Fruit fly (Drosophila melanogaster) whole organism, adult: Measurements from ENCODE around the gene Lk.

Experiments
- CG11617 ChIP-seq: fragments of 200-800 bp; sonication (Bioruptor generic); optimal IDR thresholded peaks from 2 replicates; lab custom pipeline; 2017; ENCODE audit warnings: mild to moderate bottlenecking, missing biosample characterization, missing genetic modification reagents, missing genetic modification characterization
- CG12768 ChIP-seq: fragments of 200-800 bp; sonication (Bioruptor generic); optimal IDR thresholded peaks from 2 replicates; lab custom pipeline; 2017; ENCODE audit warnings: missing biosample characterization, missing genetic modification characterization, mild to moderate bottlenecking, moderate library complexity, missing genetic modification reagents
- CG14711 ChIP-seq: fragments of 200-800 bp; sonication (Bioruptor generic); optimal IDR thresholded peaks from 2 replicates; lab custom pipeline; 2018; ENCODE audit warnings: missing biosample characterization, mild to moderate bottlenecking, missing genetic modification characterization, moderate library complexity
- CG1620 ChIP-seq: fragments of 200-800 bp; sonication (Bioruptor generic); optimal IDR thresholded peaks from 2 replicates; lab custom pipeline; 2016; ENCODE audit warnings: missing biosample characterization, missing genetic modification characterization
- CG33017 ChIP-seq: fragments of 200-800 bp; sonication (Bioruptor generic); optimal IDR thresholded peaks from 2 replicates; lab custom pipeline; 2018; ENCODE audit warnings: missing biosample characterization, mild to moderate bottlenecking, missing genetic modification characterization, moderate library complexity
- CG5204 ChIP-seq: fragments of 200-800 bp; sonication (Bioruptor generic); optimal IDR thresholded peaks from 2 replicates; lab custom pipeline; 2016; ENCODE audit warnings: missing biosample characterization, missing genetic modification characterization
- CG7045 ChIP-seq: fragments of 200-800 bp; sonication (Bioruptor generic); optimal IDR thresholded peaks from 2 replicates; lab custom pipeline; 2017; ENCODE audit warnings: missing biosample characterization, mild to moderate bottlenecking, missing genetic modification characterization
- CG7101 ChIP-seq: fragments of 200-800 bp; sonication (Bioruptor generic); optimal IDR thresholded peaks from 2 replicates; lab custom pipeline; 2018; ENCODE audit warnings: missing biosample characterization, mild to moderate bottlenecking, missing genetic modification characterization, moderate library complexity
- Clk ChIP-seq: fragments of 200-800 bp; sonication (Bioruptor generic); optimal IDR thresholded peaks from 2 replicates; lab custom pipeline; 2017; ENCODE audit warnings: missing biosample characterization, missing genetic modification characterization
- Crg-1 ChIP-seq: fragments of 200-800 bp; sonication (Bioruptor generic); optimal IDR thresholded peaks from 2 replicates; lab custom pipeline; 2016; ENCODE audit warnings: missing biosample characterization, missing genetic modification characterization
- Hr96 ChIP-seq: fragments of 200-800 bp; sonication (Bioruptor generic); optimal IDR thresholded peaks from 2 replicates; lab custom pipeline; 2016; ENCODE audit warnings: missing biosample characterization, missing genetic modification characterization
- Mnt ChIP-seq: fragments of 200-800 bp; sonication (Bioruptor generic); optimal IDR thresholded peaks from 2 replicates; lab custom pipeline; 2016; ENCODE audit warnings: missing biosample characterization, mild to moderate bottlenecking, missing genetic modification characterization
- bab1 ChIP-seq: fragments of 200-800 bp; sonication (Bioruptor generic); optimal IDR thresholded peaks from 3 replicates; lab custom pipeline; 2019; ENCODE audit warnings: missing biosample characterization, mild to moderate bottlenecking, missing genetic modification characterization, moderate library complexity
- cic ChIP-seq: fragments of 200-800 bp; sonication (Bioruptor generic); optimal IDR thresholded peaks from 2 replicates; lab custom pipeline; 2017; ENCODE audit warnings: missing biosample characterization, mild to moderate bottlenecking, missing genetic modification characterization, moderate library complexity
- cnc ChIP-seq, 2 experiments: fragments of >200 bp; optimal IDR thresholded peaks; 2 replicates each; lab custom pipeline; 2017
- kay ChIP-seq: fragments of 200-800 bp; sonication (Bioruptor generic); peaks from one replicate; lab custom pipeline; 2016; ENCODE audit warnings: missing biosample characterization, missing genetic modification characterization, borderline replicate concordance
- ovo ChIP-seq: fragments of 200-800 bp; sonication (Bioruptor generic); optimal IDR thresholded peaks from 2 replicates; lab custom pipeline; 2016; ENCODE audit warnings: missing biosample characterization, missing genetic modification characterization
- pad ChIP-seq: fragments of 200-800 bp; sonication (Bioruptor generic); optimal IDR thresholded peaks from 3 replicates; lab custom pipeline; 2017; ENCODE audit warnings: missing biosample characterization, missing genetic modification characterization, mild to moderate bottlenecking, moderate library complexity, missing genetic modification reagents
- tj ChIP-seq: fragments of 200-800 bp; sonication (Bioruptor generic); optimal IDR thresholded peaks from 3 replicates; lab custom pipeline; 2017; ENCODE audit warnings: missing biosample characterization, mild to moderate bottlenecking, missing genetic modification characterization, moderate library complexity
- toe ChIP-seq: fragments of 200-800 bp; sonication (Bioruptor generic); optimal IDR thresholded peaks from 2 replicates; lab custom pipeline; 2016; ENCODE audit warnings: missing biosample characterization, missing genetic modification characterization

The Lk gene

DNA sequence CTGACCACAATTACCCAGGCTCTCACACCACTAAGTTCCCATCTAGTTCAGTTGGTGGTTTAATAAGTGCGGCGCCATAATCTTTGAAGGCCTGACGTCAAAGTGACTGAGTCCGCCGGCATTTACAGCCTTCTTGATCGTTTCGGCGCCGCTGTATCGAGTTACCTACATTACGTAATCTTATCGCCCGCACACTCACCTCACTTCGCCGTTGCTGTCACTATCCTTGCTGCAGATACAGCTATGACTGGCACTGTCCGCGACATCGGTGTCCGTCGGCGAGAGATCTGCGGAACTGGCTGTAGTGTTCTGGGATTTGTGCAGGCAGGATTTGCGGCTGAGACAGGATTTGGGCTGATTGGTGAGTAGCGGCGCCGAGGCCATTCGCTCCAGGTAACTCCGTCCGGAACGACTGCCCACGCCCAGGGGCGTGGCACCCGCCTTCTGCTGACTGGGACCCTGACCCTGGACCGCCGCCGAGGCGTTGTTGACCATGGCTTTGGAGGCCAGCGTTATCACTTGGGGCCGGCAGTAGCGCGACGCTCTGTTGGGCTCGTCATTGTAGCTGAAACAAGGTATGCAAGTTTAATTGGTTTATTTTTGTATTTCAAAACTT is 13.5 kb downstream of the Lk start:
- TF ChIP-seq CG14711 (tag; lab: Kevin White, UChicago) (no peak), cic (GFP tag; lab: Kevin White, UChicago) (peak; percentile 26)

- peak; percentile 26 for TF ChIP-seq CG5204 (GFP tag; lab: Kevin White, UChicago)
- no peak for TF ChIP-seq Hr96 (GFP tag; lab: Kevin White, UChicago)
- TF ChIP-seq CG12768 (GFP tag; lab: Kevin White, UChicago), result no peak
- TF ChIP-seq CG14711 (tag; lab: Kevin White, UChicago), result no peak
- TF ChIP-seq kay (GFP tag; lab: Kevin White, UChicago), result peak; percentile 75
- no peak for TF ChIP-seq cic (GFP tag; lab: Kevin White, UChicago)
- no peak for TF ChIP-seq ovo (GFP tag; lab: Kevin White, UChicago)
These were observed 15.3 kb downstream of the Lk start for dm6 chr3L:14544987-14545943.

dm6 chr3L:14543971-14544655 is 16.5 kb downstream of the Lk start:
- peak; percentile 44 for TF ChIP-seq ovo (GFP tag; lab: Kevin White, UChicago)
- peak; percentile 58 for TF ChIP-seq cic (GFP tag; lab: Kevin White, UChicago)
- TF ChIP-seq pad (GFP tag; lab: Kevin White, UChicago), result peak; percentile 34
- TF ChIP-seq tj (GFP tag; lab: Kevin White, UChicago), result peak; percentile 69
- peak; percentile 56 for TF ChIP-seq CG12768 (GFP tag; lab: Kevin White, UChicago)
- TF ChIP-seq Clk (GFP tag; lab: Kevin White, UChicago), result peak; percentile 41
- no peak for TF ChIP-seq CG5204 (GFP tag; lab: Kevin White, UChicago)
- no peak for TF ChIP-seq CG33017 (tag; lab: Kevin White, UChicago)
- TF ChIP-seq Mnt (GFP tag; lab: Kevin White, UChicago), result no peak
- TF ChIP-seq CG14711 (tag; lab: Kevin White, UChicago), result no peak
- peak; percentile 12 for TF ChIP-seq Hr96 (GFP tag; lab: Kevin White, UChicago)
- peak; percentile 25 for TF ChIP-seq CG11617 (GFP tag; lab: Kevin White, UChicago)
- TF ChIP-seq kay (GFP tag; lab: Kevin White, UChicago), result no peak
- no peak for TF ChIP-seq CG1620 (GFP tag; lab: Kevin White, UChicago)
- no peak for TF ChIP-seq toe (GFP tag; lab: Kevin White, UChicago)
- peak; percentile 40 for TF ChIP-seq CG7045 (GFP tag; lab: Kevin White, UChicago)
- TF ChIP-seq cnc (optimal IDR thresholded peaks at IDR 0.05; lab: Kevin White, UChicago), result no peak
- peak; percentile 69 for TF ChIP-seq CG7101 (tag; lab: Kevin White, UChicago)
- TF ChIP-seq bab1 (GFP tag; lab: Kevin White, UChicago), result no peak
- no peak for TF ChIP-seq Crg-1 (GFP tag; lab: Kevin White, UChicago)

dm6 chr3L:14537435-14537991 is 23.1 kb downstream of the Lk start, which contains the start of gene Mpcp2:
Mpcp2 (plus strand) TSS chr3L:14537651.
- TF ChIP-seq cic (GFP tag; lab: Kevin White, UChicago) (peak; percentile 62), CG7101 (tag; lab: Kevin White, UChicago) (peak; percentile 52), ovo (GFP tag; lab: Kevin White, UChicago) (peak; percentile 16), Mnt (GFP tag; lab: Kevin White, UChicago) (peak; percentile 93), bab1 (GFP tag; lab: Kevin White, UChicago) (peak; percentile 77), CG12768 (GFP tag; lab: Kevin White, UChicago) (peak; percentile 33), toe (GFP tag; lab: Kevin White, UChicago) (no peak), Crg-1 (GFP tag; lab: Kevin White, UChicago) (no peak), CG1620 (GFP tag; lab: Kevin White, UChicago) (peak; percentile 1), tj (GFP tag; lab: Kevin White, UChicago) (peak; percentile 68), CG7045 (GFP tag; lab: Kevin White, UChicago) (no peak), cnc (optimal IDR thresholded peaks at IDR 0.05; lab: Kevin White, UChicago) (no peak), CG11617 (GFP tag; lab: Kevin White, UChicago) (peak; percentile 60), pad (GFP tag; lab: Kevin White, UChicago) (peak; percentile 46), CG33017 (tag; lab: Kevin White, UChicago) (peak; percentile 37), CG14711 (tag; lab: Kevin White, UChicago) (peak; percentile 23)
